Fruit fly (Drosophila melanogaster) whole organism, adult: Measurements from ENCODE around the gene topi.

Experiments used
- CG11617 ChIP-seq: fragments of 200-800 bp; sonication (Bioruptor generic); optimal IDR thresholded peaks from 2 replicates; lab custom pipeline; 2017; ENCODE audit warnings: mild to moderate bottlenecking, missing biosample characterization, missing genetic modification reagents, missing genetic modification characterization
- CG14711 ChIP-seq: fragments of 200-800 bp; sonication (Bioruptor generic); optimal IDR thresholded peaks from 2 replicates; lab custom pipeline; 2018; ENCODE audit warnings: missing biosample characterization, mild to moderate bottlenecking, missing genetic modification characterization, moderate library complexity
- CG33017 ChIP-seq: fragments of 200-800 bp; sonication (Bioruptor generic); optimal IDR thresholded peaks from 2 replicates; lab custom pipeline; 2018; ENCODE audit warnings: missing biosample characterization, mild to moderate bottlenecking, missing genetic modification characterization, moderate library complexity
- CG5204 ChIP-seq: fragments of 200-800 bp; sonication (Bioruptor generic); optimal IDR thresholded peaks from 2 replicates; lab custom pipeline; 2016; ENCODE audit warnings: missing biosample characterization, missing genetic modification characterization
- Crg-1 ChIP-seq: fragments of 200-800 bp; sonication (Bioruptor generic); optimal IDR thresholded peaks from 2 replicates; lab custom pipeline; 2016; ENCODE audit warnings: missing biosample characterization, missing genetic modification characterization
- Hr96 ChIP-seq: fragments of 200-800 bp; sonication (Bioruptor generic); optimal IDR thresholded peaks from 2 replicates; lab custom pipeline; 2016; ENCODE audit warnings: missing biosample characterization, missing genetic modification characterization
- Mnt ChIP-seq: fragments of 200-800 bp; sonication (Bioruptor generic); optimal IDR thresholded peaks from 2 replicates; lab custom pipeline; 2016; ENCODE audit warnings: missing biosample characterization, mild to moderate bottlenecking, missing genetic modification characterization
- cnc ChIP-seq, 2 experiments: fragments of >200 bp; optimal IDR thresholded peaks; 2 replicates each; lab custom pipeline; 2017
- ovo ChIP-seq: fragments of 200-800 bp; sonication (Bioruptor generic); optimal IDR thresholded peaks from 2 replicates; lab custom pipeline; 2016; ENCODE audit warnings: missing biosample characterization, missing genetic modification characterization
- pad ChIP-seq: fragments of 200-800 bp; sonication (Bioruptor generic); optimal IDR thresholded peaks from 3 replicates; lab custom pipeline; 2017; ENCODE audit warnings: missing biosample characterization, missing genetic modification characterization, mild to moderate bottlenecking, moderate library complexity, missing genetic modification reagents
- tj ChIP-seq: fragments of 200-800 bp; sonication (Bioruptor generic); optimal IDR thresholded peaks from 3 replicates; lab custom pipeline; 2017; ENCODE audit warnings: missing biosample characterization, mild to moderate bottlenecking, missing genetic modification characterization, moderate library complexity

DNA sequence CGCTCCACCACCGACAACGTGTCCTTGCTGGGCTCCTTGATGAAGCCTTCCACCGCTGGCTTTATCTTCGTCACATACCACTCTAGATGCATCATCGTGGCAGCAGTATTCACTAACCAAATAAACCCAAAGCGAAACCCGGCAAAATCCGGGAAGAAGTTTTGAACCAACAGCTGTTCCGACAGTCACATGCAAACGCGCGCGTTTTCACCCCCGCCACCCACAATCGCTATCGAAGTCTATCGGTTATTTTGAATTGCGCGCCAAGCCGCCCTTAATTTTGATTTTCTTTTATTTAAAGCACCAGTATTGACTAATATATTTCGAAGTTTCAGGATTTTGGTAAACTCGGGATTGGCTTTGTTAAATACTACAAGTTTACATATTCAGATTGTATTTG, 20.4 kb upstream of the topi start, which contains the start of gene Tti1:
- TF ChIP-seq tj, result no peak
- TF ChIP-seq CG5204 (GFP tag; lab: Kevin White, UChicago), result no peak
- no peak for TF ChIP-seq Mnt (GFP tag; lab: Kevin White, UChicago)
- TF ChIP-seq CG11617, result no peak
- no peak for TF ChIP-seq cnc (optimal IDR thresholded peaks at IDR 0.05; lab: Kevin White, UChicago)
- no peak for TF ChIP-seq CG14711 (tag; lab: Kevin White, UChicago)
- TF ChIP-seq CG33017 (tag; lab: Kevin White, UChicago), result no peak
- no peak for TF ChIP-seq ovo (GFP tag; lab: Kevin White, UChicago)
- no peak for TF ChIP-seq pad (GFP tag; lab: Kevin White, UChicago)
- TF ChIP-seq Hr96 (GFP tag; lab: Kevin White, UChicago), result no peak
- TF ChIP-seq Crg-1 (GFP tag; lab: Kevin White, UChicago), result no peak
